Worm (Caenorhabditis elegans) whole organism, L1 larva: Measurements from ENCODE around the gene Y62H9A.5.

Source experiments
- ces-1 ChIP-seq: fragments of 150-350 bp; optimal IDR thresholded peaks from 2 replicates; lab custom pipeline; 2014; ENCODE audit warnings: missing biosample characterization, missing genetic modification reagents, missing genetic modification characterization
- elt-3 ChIP-seq, 6 experiments: fragments of 150-350 bp in 1 of 6; sonication (generic microtip); optimal IDR thresholded peaks; 2 replicates each; lab custom pipeline; 2017 to 2018; ENCODE audit warnings: missing biosample characterization in 6 of 6, missing genetic modification characterization in 6 of 6, inconsistent platforms in 1 of 6
- fkh-10 ChIP-seq: sonication (generic microtip); optimal IDR thresholded peaks from 2 replicates; lab custom pipeline; 2017; ENCODE audit warnings: missing biosample characterization, missing genetic modification reagents, missing genetic modification characterization
- irx-1 ChIP-seq: sonication (generic microtip); optimal IDR thresholded peaks from 2 replicates; lab custom pipeline; 2016; ENCODE audit warnings: missing genetic modification characterization, missing compliant biosample characterization
- nhr-28 ChIP-seq: fragments of 150-350 bp; optimal IDR thresholded peaks from 2 replicates; lab custom pipeline; 2014; ENCODE audit warnings: missing biosample characterization, missing genetic modification characterization
- nhr-90 ChIP-seq: sonication (generic microtip); optimal IDR thresholded peaks from 2 replicates; lab custom pipeline; 2016; ENCODE audit warnings: mild to moderate bottlenecking, missing genetic modification characterization, missing compliant biosample characterization; ENCODE audit not compliant: poor library complexity
- skn-1 ChIP-seq: fragments of 150-350 bp; optimal IDR thresholded peaks from 2 replicates; lab custom pipeline; 2014; ENCODE audit warnings: missing biosample characterization, missing genetic modification characterization
- snpc-4 ChIP-seq: fragments of 150-350 bp; optimal IDR thresholded peaks from 2 replicates; lab custom pipeline; 2014; ENCODE audit warnings: missing biosample characterization, missing genetic modification characterization
- unc-62 ChIP-seq: fragments of 150-350 bp; optimal IDR thresholded peaks from 2 replicates; lab custom pipeline; 2014; ENCODE audit warnings: missing biosample characterization, missing genetic modification reagents, missing genetic modification characterization
- unc-86 ChIP-seq: sonication (generic microtip); optimal IDR thresholded peaks from 2 replicates; lab custom pipeline; 2016; ENCODE audit warnings: missing genetic modification characterization, missing compliant biosample characterization
- ztf-11 ChIP-seq, 2 experiments: sonication (generic microtip); optimal IDR thresholded peaks; 2 replicates each; lab custom pipeline; 2016 to 2017; ENCODE audit warnings: missing genetic modification characterization in 2 of 2, missing biosample characterization in 1 of 2, missing compliant biosample characterization in 1 of 2

DNA sequence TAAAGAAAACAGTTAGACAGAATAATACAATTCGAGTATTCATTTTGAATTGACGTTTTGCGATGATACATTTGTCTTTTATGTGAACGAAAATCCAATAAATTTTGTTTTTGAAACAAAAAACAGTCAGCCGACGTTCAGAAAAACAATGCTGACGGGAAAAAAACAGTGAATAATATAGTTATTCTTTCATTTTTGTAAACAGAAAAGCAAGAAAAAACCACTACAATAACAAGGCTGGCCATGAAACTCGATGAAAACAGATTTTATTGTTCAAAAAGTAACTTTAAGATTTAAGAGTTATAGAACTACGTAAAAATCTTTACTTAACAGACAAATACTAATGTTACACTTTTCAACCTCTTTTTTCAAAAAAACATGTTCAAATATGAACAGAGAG is 32.6 kb downstream of the Y62H9A.5 start, which contains the start of gene F54F7.3:
- TF ChIP-seq unc-62 (GFP tag; lab: Kevin White, UChicago) (no peak), ces-1 (GFP tag; lab: Kevin White, UChicago) (no peak), snpc-4 (tag; lab: Kevin White, UChicago) (no peak), elt-3 (tag; optimal IDR thresholded peaks at IDR 0.05; lab: Kevin White, UChicago) (no peak), nhr-90 (tag; lab: Kevin White, UChicago) (no peak), skn-1 (tag; lab: Kevin White, UChicago) (no peak), nhr-28 (tag; lab: Kevin White, UChicago) (no peak), irx-1 (tag; lab: Kevin White, UChicago) (no peak), ztf-11 (tag; optimal IDR thresholded peaks at IDR 0.05; lab: Kevin White, UChicago) (no peak), fkh-10 (GFP tag; lab: Kevin White, UChicago) (no peak), unc-86 (tag; lab: Kevin White, UChicago) (no peak)
